Worm (Caenorhabditis elegans) whole organism, mixed stage, embryonic: ENCODE data around the gene srxa-19.

Experiments
- M03D4.4 ChIP-seq: sonication (generic microtip); optimal IDR thresholded peaks from 2 replicates; lab custom pipeline; 2017; ENCODE audit warnings: mild to moderate bottlenecking, missing genetic modification characterization, missing compliant biosample characterization
- blmp-1 ChIP-seq: fragments of 150-350 bp; optimal IDR thresholded peaks from 2 replicates; lab custom pipeline; 2014; ENCODE audit warnings: missing biosample characterization, missing genetic modification characterization
- ceh-43 ChIP-seq: fragments of 200-800 bp; sonication (Bioruptor generic); optimal IDR thresholded peaks from 2 replicates; lab custom pipeline; 2018; ENCODE audit warnings: mild to moderate bottlenecking, missing genetic modification characterization, moderate library complexity, missing compliant biosample characterization
- ceh-83 ChIP-seq: fragments of 200-800 bp; sonication (Bioruptor generic); optimal IDR thresholded peaks from 2 replicates; lab custom pipeline; 2018; ENCODE audit warnings: mild to moderate bottlenecking, missing genetic modification characterization, missing compliant biosample characterization
- ces-1 ChIP-seq: fragments of 150-350 bp; optimal IDR thresholded peaks from 2 replicates; lab custom pipeline; 2014; ENCODE audit warnings: missing biosample characterization, missing genetic modification reagents, missing genetic modification characterization
- cnd-1 ChIP-seq: fragments of 200-800 bp; sonication (Bioruptor generic); optimal IDR thresholded peaks from 2 replicates; lab custom pipeline; 2018; ENCODE audit warnings: mild to moderate bottlenecking, missing genetic modification characterization, missing compliant biosample characterization
- drap-1 ChIP-seq: fragments of 200-800 bp; sonication (Bioruptor generic); optimal IDR thresholded peaks from 3 replicates; lab custom pipeline; 2018; ENCODE audit warnings: mild to moderate bottlenecking, missing genetic modification characterization, missing compliant biosample characterization
- elt-1 ChIP-seq: sonication (generic microtip); optimal IDR thresholded peaks from 2 replicates; lab custom pipeline; 2017; ENCODE audit warnings: missing genetic modification characterization, mild to moderate bottlenecking, missing compliant biosample characterization, antibody characterized with exemption, moderate library complexity, borderline replicate concordance; ENCODE audit not compliant: insufficient read depth
- elt-3 ChIP-seq: fragments of 150-350 bp; optimal IDR thresholded peaks from 2 replicates; lab custom pipeline; 2014; ENCODE audit warnings: missing biosample characterization, missing genetic modification characterization
- ham-2 ChIP-seq: fragments of 200-800 bp; sonication (Bioruptor generic); optimal IDR thresholded peaks from 2 replicates; lab custom pipeline; 2018; ENCODE audit warnings: mild to moderate bottlenecking, missing genetic modification characterization, missing compliant biosample characterization
- lin-13 ChIP-seq: fragments of 150-350 bp; optimal IDR thresholded peaks from 2 replicates; lab custom pipeline; 2014; ENCODE audit warnings: missing biosample characterization, missing genetic modification characterization
- lin-32 ChIP-seq: fragments of 200-800 bp; sonication (Bioruptor generic); optimal IDR thresholded peaks from 2 replicates; lab custom pipeline; 2018; ENCODE audit warnings: mild to moderate bottlenecking, missing genetic modification characterization, missing compliant biosample characterization
- mab-5 ChIP-seq: fragments of 150-350 bp; optimal IDR thresholded peaks from 2 replicates; lab custom pipeline; 2014; ENCODE audit warnings: missing biosample characterization, missing genetic modification characterization
- mep-1 ChIP-seq: fragments of 150-350 bp; optimal IDR thresholded peaks from 2 replicates; lab custom pipeline; 2017; ENCODE audit warnings: missing biosample characterization, missing genetic modification reagents, missing genetic modification characterization, inconsistent platforms
- mls-2 ChIP-seq: sonication (generic microtip); optimal IDR thresholded peaks from 2 replicates; lab custom pipeline; 2016; ENCODE audit warnings: mild to moderate bottlenecking, missing genetic modification characterization, moderate library complexity, missing compliant biosample characterization
- nhr-12 ChIP-seq: fragments of 150-350 bp; optimal IDR thresholded peaks from 2 replicates; lab custom pipeline; 2014; ENCODE audit warnings: missing biosample characterization, missing genetic modification characterization
- nhr-2 ChIP-seq: fragments of 150-350 bp; optimal IDR thresholded peaks from 2 replicates; lab custom pipeline; 2014; ENCODE audit warnings: missing biosample characterization, missing genetic modification characterization
- nhr-28 ChIP-seq: fragments of 150-350 bp; optimal IDR thresholded peaks from 2 replicates; lab custom pipeline; 2014; ENCODE audit warnings: missing biosample characterization, missing genetic modification characterization
- nhr-76 ChIP-seq: sonication (generic microtip); optimal IDR thresholded peaks from 2 replicates; lab custom pipeline; 2017; ENCODE audit warnings: missing biosample characterization, missing genetic modification characterization
- sem-2 ChIP-seq: fragments of 200-800 bp; sonication (Bioruptor generic); optimal IDR thresholded peaks from 2 replicates; lab custom pipeline; 2018; ENCODE audit warnings: mild to moderate bottlenecking, missing genetic modification characterization, missing compliant biosample characterization
- snpc-4 ChIP-seq: fragments of 150-350 bp; optimal IDR thresholded peaks from 2 replicates; lab custom pipeline; 2014; ENCODE audit warnings: missing biosample characterization, missing genetic modification characterization
- sptf-1 ChIP-seq: sonication (generic microtip); optimal IDR thresholded peaks from 2 replicates; lab custom pipeline; 2017; ENCODE audit warnings: mild to moderate bottlenecking, missing genetic modification characterization, moderate library complexity, missing compliant biosample characterization
- tbx-8 ChIP-seq: fragments of 200-800 bp; sonication (Bioruptor generic); optimal IDR thresholded peaks from 2 replicates; lab custom pipeline; 2018; ENCODE audit warnings: mild to moderate bottlenecking, missing genetic modification characterization, moderate library complexity, missing compliant biosample characterization
- unc-62 ChIP-seq: fragments of 150-350 bp; optimal IDR thresholded peaks from 2 replicates; lab custom pipeline; 2014; ENCODE audit warnings: missing biosample characterization, missing genetic modification reagents, missing genetic modification characterization
- zip-8 ChIP-seq: fragments of 150-350 bp; optimal IDR thresholded peaks from 2 replicates; lab custom pipeline; 2014; ENCODE audit warnings: missing biosample characterization, missing genetic modification characterization

Gene srxa-19

DNA sequence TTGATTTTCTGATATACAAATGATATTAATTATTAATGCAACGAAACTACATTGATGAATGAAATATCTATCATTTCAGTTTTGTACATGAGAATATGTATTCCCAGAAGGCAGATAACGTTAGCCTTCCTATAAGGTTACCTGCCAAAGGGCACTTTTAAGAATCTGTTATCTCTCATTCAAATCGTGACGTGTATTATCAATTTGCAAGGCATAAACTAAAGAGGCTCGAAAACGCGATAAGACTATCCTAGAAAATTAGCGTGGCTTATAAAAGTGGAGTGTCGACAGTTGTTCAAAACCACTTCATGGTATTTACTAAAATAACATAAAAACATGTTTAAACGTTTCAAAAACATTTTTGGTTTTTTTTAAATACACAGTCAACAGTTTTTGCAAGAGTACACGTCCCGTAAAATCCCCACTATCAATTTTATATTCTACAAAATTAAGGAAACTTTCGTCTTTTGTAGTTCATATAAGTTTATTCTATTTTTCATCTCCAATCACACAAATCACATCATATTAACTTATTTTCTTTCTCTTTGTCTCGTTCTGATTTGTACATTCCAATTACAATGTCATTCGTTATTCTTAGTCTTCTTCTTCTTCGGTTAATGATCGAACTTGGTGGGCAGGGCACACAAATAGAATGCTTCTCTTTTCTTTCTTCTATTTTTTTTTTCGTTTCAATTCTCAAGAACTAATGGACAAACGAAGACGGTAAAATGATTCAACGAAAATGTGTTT lies 2.4 kb upstream of the srxa-19 start, which contains the start of gene C08B6.10:
C08B6.10 (plus strand) TSS at position 700 of the 750 bp plus-strand sequence.
- no peak for TF ChIP-seq snpc-4 (tag; lab: Kevin White, UChicago)
- no peak for TF ChIP-seq mls-2 (tag; lab: Kevin White, UChicago)
- TF ChIP-seq nhr-76 (tag; lab: Kevin White, UChicago): no peak
- no peak for TF ChIP-seq ceh-83
- no peak for TF ChIP-seq nhr-2
- no peak for TF ChIP-seq M03D4.4
- TF ChIP-seq elt-3: no peak
- TF ChIP-seq mep-1 (tag; lab: Kevin White, UChicago): no peak

DNA sequence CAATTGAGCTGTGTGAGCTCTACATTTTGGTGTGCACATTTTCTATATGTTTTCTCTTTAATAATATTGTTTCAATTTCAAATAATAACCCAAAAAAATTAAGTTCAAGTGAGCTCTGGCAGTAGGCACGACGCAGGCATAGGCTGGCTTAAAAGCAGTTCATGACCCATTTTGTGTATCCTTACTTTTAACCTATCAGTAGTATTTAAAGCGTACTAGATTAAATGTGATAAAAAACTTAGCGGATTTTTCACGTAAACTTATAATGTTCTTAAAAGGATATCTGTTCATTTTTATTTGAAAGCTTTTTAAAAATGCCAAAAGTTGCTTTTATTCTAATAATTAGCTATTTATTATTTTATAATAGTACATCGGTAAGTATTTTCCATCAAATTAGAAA lies 754 bp upstream of the srxa-19 start, which contains the start of gene C08B6.6:
C08B6.6 (plus strand) TSS at position 301 of the 400 bp plus-strand sequence.
- TF ChIP-seq lin-13 (tag; lab: Kevin White, UChicago) (no peak), nhr-28 (tag; lab: Kevin White, UChicago) (no peak), mab-5 (tag; lab: Kevin White, UChicago) (no peak), drap-1 (GFP tag; lab: Kevin White, UChicago) (no peak), mls-2 (tag; lab: Kevin White, UChicago) (no peak), unc-62 (GFP tag; lab: Kevin White, UChicago) (no peak), lin-32 (no peak), blmp-1 (no peak)

DNA sequence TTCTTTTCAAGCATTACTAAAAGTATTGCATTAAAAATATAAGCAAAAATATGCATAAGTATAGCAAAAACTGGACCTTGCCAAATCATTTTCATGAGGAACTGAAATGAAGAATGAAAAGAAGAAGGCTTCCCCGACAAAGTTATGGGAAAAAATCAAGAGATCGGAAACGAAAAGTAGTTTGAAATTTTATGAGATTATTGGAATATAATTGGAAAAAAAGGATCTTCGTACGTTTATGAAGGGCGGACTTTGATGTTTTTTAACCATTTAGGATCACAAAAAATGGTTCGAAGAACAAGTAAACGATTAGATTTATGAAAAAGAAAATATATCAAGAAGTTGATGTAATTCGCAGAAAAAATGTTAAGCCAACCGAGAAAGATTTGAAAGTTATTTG lies 1.7 kb downstream of the srxa-19 start, which contains the start of gene srxa-18:
srxa-18 (minus strand) TSS at position 100 of the 400 bp plus-strand sequence.
- TF ChIP-seq ces-1 (GFP tag; lab: Kevin White, UChicago) (no peak), nhr-76 (tag; lab: Kevin White, UChicago) (no peak), ham-2 (GFP tag; lab: Kevin White, UChicago) (no peak), elt-1 (tag; lab: Kevin White, UChicago) (no peak), tbx-8 (GFP tag; lab: Kevin White, UChicago) (no peak), ceh-43 (no peak), blmp-1 (no peak), elt-3 (no peak), zip-8 (tag; lab: Kevin White, UChicago) (no peak), nhr-2 (no peak)

DNA sequence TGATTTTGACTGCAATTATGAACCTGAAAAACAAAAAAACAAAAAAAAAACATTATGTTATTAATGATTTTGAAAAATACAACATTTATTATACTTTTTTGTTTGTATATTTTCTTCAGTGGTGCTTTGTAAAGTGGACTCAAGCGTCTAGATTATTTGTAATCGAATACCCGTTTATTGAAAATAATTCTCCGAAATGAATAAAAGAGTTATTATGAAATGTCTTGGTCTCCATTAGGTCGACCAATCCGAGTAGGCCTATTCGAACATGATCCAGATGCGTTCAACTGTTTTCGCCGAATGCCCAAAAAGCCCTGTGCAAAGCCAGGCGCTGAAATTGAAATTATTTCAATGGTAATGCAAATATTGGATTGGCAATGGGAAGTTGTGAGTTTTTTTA lies 5.1 kb downstream of the srxa-19 start, which contains the start of gene C08B6.5:
C08B6.5 (plus strand) TSS at position 301 of the 400 bp plus-strand sequence.
- TF ChIP-seq zip-8 (tag; lab: Kevin White, UChicago) (no peak), cnd-1 (tag; lab: Kevin White, UChicago) (no peak), nhr-28 (tag; lab: Kevin White, UChicago) (no peak), tbx-8 (GFP tag; lab: Kevin White, UChicago) (no peak), nhr-2 (no peak), lin-32 (no peak)

DNA sequence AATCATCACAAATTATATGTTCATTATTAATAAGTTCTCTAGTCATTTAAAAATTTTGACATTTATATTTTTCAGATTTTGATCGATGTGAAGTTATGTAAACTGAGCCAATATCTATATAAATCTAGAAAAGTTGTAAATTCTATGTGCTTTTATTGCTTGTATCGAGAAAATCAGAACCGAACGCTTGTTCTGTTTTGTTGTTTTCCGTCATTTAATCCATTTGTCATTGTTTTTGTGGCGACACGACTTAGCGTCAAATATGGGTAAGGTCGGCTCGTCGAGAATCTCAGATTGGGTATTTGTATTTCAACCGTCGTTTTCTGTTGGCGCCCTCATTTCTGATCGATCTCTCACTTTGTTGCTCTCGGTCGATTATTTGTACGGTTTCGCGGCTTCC lies 8.2 kb downstream of the srxa-19 start, which contains the start of gene cht-5:
cht-5 (plus strand) TSS at position 301 of the 400 bp plus-strand sequence.
- no peak for TF ChIP-seq nhr-12 (tag; lab: Kevin White, UChicago)
- TF ChIP-seq tbx-8 (GFP tag; lab: Kevin White, UChicago): no peak
- TF ChIP-seq blmp-1: no peak
- TF ChIP-seq M03D4.4: no peak
- no peak for TF ChIP-seq elt-3
- TF ChIP-seq ham-2 (GFP tag; lab: Kevin White, UChicago): no peak
- TF ChIP-seq nhr-76 (tag; lab: Kevin White, UChicago): no peak

DNA sequence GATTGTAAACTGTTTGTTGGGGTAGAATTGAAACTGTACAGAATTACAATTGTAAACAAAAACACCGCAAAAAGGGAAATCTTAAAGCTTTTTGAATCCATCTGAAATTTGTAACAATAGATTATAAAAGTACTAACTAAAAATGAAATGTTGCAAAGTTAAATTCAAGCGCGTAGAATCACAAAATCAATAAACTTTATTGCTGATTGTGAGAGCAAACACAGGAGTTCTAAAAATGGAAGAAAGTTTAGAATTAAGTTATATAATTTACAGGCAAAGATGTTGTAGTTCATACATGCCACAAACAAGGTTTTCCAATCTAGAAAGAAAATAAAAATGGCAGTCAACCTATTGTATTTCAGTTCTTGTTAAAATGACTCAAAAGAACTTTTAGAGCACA lies 10.4 kb downstream of the srxa-19 start, which contains the start of gene C08B6.3:
C08B6.3 (minus strand) TSS at position 101 of the 400 bp plus-strand sequence.
- no peak for TF ChIP-seq sem-2 (GFP tag; lab: Kevin White, UChicago)
- TF ChIP-seq ham-2 (GFP tag; lab: Kevin White, UChicago): no peak
- TF ChIP-seq mls-2 (tag; lab: Kevin White, UChicago): no peak
- TF ChIP-seq elt-1 (tag; lab: Kevin White, UChicago): no peak
- no peak for TF ChIP-seq cnd-1 (tag; lab: Kevin White, UChicago)
- no peak for TF ChIP-seq mep-1 (tag; lab: Kevin White, UChicago)
- TF ChIP-seq blmp-1: no peak
- TF ChIP-seq nhr-12 (tag; lab: Kevin White, UChicago): no peak
- no peak for TF ChIP-seq mab-5 (tag; lab: Kevin White, UChicago)
- TF ChIP-seq zip-8 (tag; lab: Kevin White, UChicago): no peak
- TF ChIP-seq unc-62 (GFP tag; lab: Kevin White, UChicago): no peak
- TF ChIP-seq lin-13 (tag; lab: Kevin White, UChicago): no peak
- no peak for TF ChIP-seq sptf-1 (tag; lab: Kevin White, UChicago)
- TF ChIP-seq ces-1 (GFP tag; lab: Kevin White, UChicago): no peak
